Fruit fly (Drosophila melanogaster): ENCODE measurements around the gene r.

The r gene

DNA sequence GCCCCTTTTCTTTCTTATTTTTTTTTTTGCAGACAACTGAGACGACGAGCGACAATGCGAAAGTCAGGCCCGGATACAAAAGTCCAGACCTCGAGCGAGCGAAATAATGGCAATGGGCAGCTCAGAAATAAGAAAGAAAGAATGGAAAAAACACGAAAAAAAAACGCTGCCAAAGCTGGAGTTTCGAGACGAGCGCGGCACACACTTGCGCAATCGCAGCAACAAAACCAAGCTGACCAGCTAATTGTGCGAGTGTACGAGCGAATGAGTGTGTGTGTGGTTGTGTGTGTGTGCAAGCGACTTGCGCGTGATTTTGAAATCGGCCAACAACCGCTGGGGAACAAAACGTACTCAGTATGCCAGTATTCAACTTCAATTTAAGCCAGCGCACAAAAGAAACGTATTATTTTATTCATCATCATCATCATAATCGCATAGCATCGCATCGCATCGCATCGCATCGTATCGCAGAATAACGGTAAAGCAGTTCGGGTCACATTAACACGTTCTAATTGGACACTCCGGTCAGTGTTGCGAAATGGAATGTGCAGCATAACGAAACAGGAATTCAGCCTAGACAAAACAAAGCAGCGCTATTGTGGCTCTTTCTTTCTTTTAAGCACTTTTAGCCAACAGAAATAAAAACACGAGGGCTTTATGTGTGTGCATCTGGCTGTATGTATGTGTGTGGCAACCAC, 7.3 kb upstream of the r start:
- TF ChIP-seq CG6792 (GFP tag; optimal IDR thresholded peaks at IDR 0.05) = no peak
- peak; percentile 53; the same call in 1 of the 3 replicates for TF ChIP-seq CG6163 (GFP tag; IDR thresholded peaks at IDR 0.05)
- no peak for TF ChIP-seq cyc (GFP tag; optimal IDR thresholded peaks at IDR 0.05)
- peak; percentile 77 for TF ChIP-seq vri (GFP tag; optimal IDR thresholded peaks at IDR 0.05)
- no peak for TF ChIP-seq Ets96B (tag; optimal IDR thresholded peaks at IDR 0.05)
- TF ChIP-seq Met (GFP tag; optimal IDR thresholded peaks at IDR 0.05) = no peak
- TF ChIP-seq CG8119 (GFP tag; IDR thresholded peaks at IDR 0.05) = 0 out of 3 replicates have a peak, but pooled peaks have one; percentile 38
- peak; percentile 21 for TF ChIP-seq CG9139 (GFP tag; optimal IDR thresholded peaks at IDR 0.05)
- peak; percentile 55 to 57 for TF ChIP-seq ss (GFP tag; optimal IDR thresholded peaks at IDR 0.05)
- TF ChIP-seq CG6854 (GFP tag; optimal IDR thresholded peaks at IDR 0.05) = peak; percentile 77
- TF ChIP-seq eg (GFP tag; IDR thresholded peaks at IDR 0.05) = peak; percentile 40; the same call in 2 of the 3 replicates
- TF ChIP-seq CG1621 (tag; optimal IDR thresholded peaks at IDR 0.05) = no peak
- peak; percentile 27 for TF ChIP-seq Eip78C (GFP tag)
- no peak for TF ChIP-seq CG15336 (GFP tag; IDR thresholded peaks at IDR 0.05)
- no peak for TF ChIP-seq Sox102F (GFP tag; optimal IDR thresholded peaks at IDR 0.05)

DNA sequence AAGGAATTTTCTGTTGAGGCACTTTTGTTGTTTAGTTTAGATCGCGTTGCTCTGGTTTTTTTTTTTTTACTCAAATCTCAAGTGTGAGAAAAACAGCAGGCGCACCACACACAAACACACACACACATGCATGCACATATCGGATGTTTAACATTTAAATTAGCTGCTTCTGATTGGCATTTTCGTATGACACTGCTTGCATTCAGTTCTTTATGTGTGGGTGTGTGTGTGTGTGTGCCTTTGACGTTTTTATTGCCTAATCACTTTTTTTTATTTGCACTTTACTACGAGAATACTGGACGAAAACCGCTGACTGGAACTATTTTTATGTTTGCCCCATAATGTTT, 6.8 kb upstream of the r start:
- TF ChIP-seq CG3032 (tag; optimal IDR thresholded peaks at IDR 0.05) (no peak), Eip78C (GFP tag) (no peak), dac (GFP tag; optimal IDR thresholded peaks at IDR 0.05) (no peak)

DNA sequence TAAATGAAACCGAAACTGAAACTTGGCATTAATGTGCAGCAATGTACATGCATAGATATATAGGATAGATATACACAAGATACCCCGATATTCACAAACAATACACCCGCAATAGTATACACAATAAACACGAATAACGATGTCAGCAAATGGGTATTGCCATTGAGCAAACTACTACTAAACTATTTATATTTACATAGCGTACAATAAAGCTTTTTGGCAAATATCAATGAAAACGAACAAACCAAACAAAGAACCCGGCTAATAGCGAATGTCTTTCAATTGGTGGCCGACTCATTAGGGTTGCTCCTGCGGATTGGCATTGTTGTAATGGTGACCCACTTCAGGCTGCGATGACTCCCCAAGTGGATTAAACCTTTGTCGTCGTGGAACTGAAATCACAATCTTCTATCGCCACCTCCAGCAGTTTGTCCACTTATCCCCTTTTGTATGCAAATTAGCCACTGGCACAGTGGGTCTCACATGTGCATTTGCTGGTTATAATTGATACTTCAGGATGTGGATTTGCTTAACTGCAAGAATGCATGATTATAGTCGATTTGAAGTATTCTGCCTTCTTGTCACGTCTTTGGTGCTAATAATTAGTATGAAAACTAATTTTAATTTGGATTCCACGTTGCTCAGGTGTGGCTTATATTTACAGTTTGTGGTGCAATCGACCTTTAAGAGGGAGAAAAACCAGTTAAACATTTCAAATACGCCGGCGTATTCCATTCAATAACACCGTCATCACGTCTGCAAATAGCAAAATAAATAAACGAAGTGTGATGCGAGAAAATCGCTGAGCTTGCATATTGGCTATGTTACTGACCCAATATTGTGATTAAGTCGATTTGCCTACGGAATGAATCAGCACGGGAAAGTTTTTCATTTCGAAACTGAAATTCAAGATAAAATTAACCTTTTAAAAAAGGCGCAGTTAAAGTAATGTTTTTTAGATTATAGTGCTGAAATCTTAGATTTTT, 4.8 kb upstream of the r start:
- TF ChIP-seq Eip75B (GFP tag; optimal IDR thresholded peaks at IDR 0.05) (peak; percentile 61), CG16779 (tag; optimal IDR thresholded peaks at IDR 0.05) (peak; percentile 48), lz (GFP tag; optimal IDR thresholded peaks at IDR 0.05) (peak; percentile 44), net (GFP tag; optimal IDR thresholded peaks at IDR 0.05) (peak; percentile 41), Sox14 (GFP tag; optimal IDR thresholded peaks at IDR 0.05) (peak; percentile 13), CG31627 (GFP tag; optimal IDR thresholded peaks at IDR 0.05) (no peak), Eip78C (GFP tag) (peak; percentile 91), Eip93F (GFP tag; optimal IDR thresholded peaks at IDR 0.05) (peak; percentile 27), vri (GFP tag; optimal IDR thresholded peaks at IDR 0.05) (no peak), svp (GFP tag) (peak; percentile 82), CG8319 (GFP tag; optimal IDR thresholded peaks at IDR 0.05) (no peak), CG15336 (GFP tag; IDR thresholded peaks at IDR 0.05) (peak; percentile 44; the same call in 1 of the 2 replicates), Blimp-1 (GFP tag; optimal IDR thresholded peaks at IDR 0.05) (no peak), Met (GFP tag; optimal IDR thresholded peaks at IDR 0.05) (peak; percentile 69), topi (GFP tag; optimal IDR thresholded peaks at IDR 0.05) (peak; percentile 36), Hr4 (GFP tag; optimal IDR thresholded peaks at IDR 0.05) (peak; percentile 85), dsx (GFP tag; optimal IDR thresholded peaks at IDR 0.05; ENCODE audit: poor library complexity, severe bottlenecking) (peak; percentile 28), eg (GFP tag; IDR thresholded peaks at IDR 0.05) (0 out of 3 replicates have a peak, but pooled peaks have one; percentile 27), fkh (GFP tag; optimal IDR thresholded peaks at IDR 0.05) (peak; percentile 82), CG11294 (GFP tag; IDR thresholded peaks at IDR 0.05) (no peak; the same call in 1 of the 2 replicates)

dm6 chrX:16651098-16651497, 4.1 kb upstream of the r start, which contains the start of the genes CG32573 and CG42512:
CG32573 (plus strand) TSS chrX:16651376.
CG42512 (plus strand) TSS chrX:16651376.
- TF ChIP-seq Sox15 (GFP tag; optimal IDR thresholded peaks at IDR 0.05) (no peak), CG8119 (GFP tag; IDR thresholded peaks at IDR 0.05) (no peak), fkh (GFP tag; optimal IDR thresholded peaks at IDR 0.05) (no peak), achi (GFP tag; optimal IDR thresholded peaks at IDR 0.05) (peak; percentile 60), Ets21C (GFP tag; optimal IDR thresholded peaks at IDR 0.05) (no peak), CG6163 (GFP tag; IDR thresholded peaks at IDR 0.05) (no peak), Hr4 (GFP tag; optimal IDR thresholded peaks at IDR 0.05) (no peak), Eip93F (GFP tag; optimal IDR thresholded peaks at IDR 0.05) (no peak), CG3919 (GFP tag; optimal IDR thresholded peaks at IDR 0.05) (peak; percentile 0), acj6 (GFP tag; optimal IDR thresholded peaks at IDR 0.05) (no peak), Hr39 (GFP tag; optimal IDR thresholded peaks at IDR 0.05) (no peak), Smox (GFP tag; optimal IDR thresholded peaks at IDR 0.05) (no peak), CG1621 (tag; optimal IDR thresholded peaks at IDR 0.05) (peak; percentile 95), Lpt (GFP tag; optimal IDR thresholded peaks at IDR 0.05) (no peak), lz (GFP tag; optimal IDR thresholded peaks at IDR 0.05) (no peak), Ets96B (tag; optimal IDR thresholded peaks at IDR 0.05) (no peak), CG6808 (GFP tag; optimal IDR thresholded peaks at IDR 0.05) (no peak), CG11902 (GFP tag; optimal IDR thresholded peaks at IDR 0.05) (no peak)
